Fruit fly (Drosophila melanogaster) whole organism, adult: Measurements from ENCODE around the gene xmas.

Experiments used
- CG11617 ChIP-seq: fragments of 200-800 bp; sonication (Bioruptor generic); optimal IDR thresholded peaks from 2 replicates; lab custom pipeline; 2017; ENCODE audit warnings: mild to moderate bottlenecking, missing biosample characterization, missing genetic modification reagents, missing genetic modification characterization
- CG12768 ChIP-seq: fragments of 200-800 bp; sonication (Bioruptor generic); optimal IDR thresholded peaks from 2 replicates; lab custom pipeline; 2017; ENCODE audit warnings: missing biosample characterization, missing genetic modification characterization, mild to moderate bottlenecking, moderate library complexity, missing genetic modification reagents
- CG14711 ChIP-seq: fragments of 200-800 bp; sonication (Bioruptor generic); optimal IDR thresholded peaks from 2 replicates; lab custom pipeline; 2018; ENCODE audit warnings: missing biosample characterization, mild to moderate bottlenecking, missing genetic modification characterization, moderate library complexity
- CG1620 ChIP-seq: fragments of 200-800 bp; sonication (Bioruptor generic); optimal IDR thresholded peaks from 2 replicates; lab custom pipeline; 2016; ENCODE audit warnings: missing biosample characterization, missing genetic modification characterization
- CG33017 ChIP-seq: fragments of 200-800 bp; sonication (Bioruptor generic); optimal IDR thresholded peaks from 2 replicates; lab custom pipeline; 2018; ENCODE audit warnings: missing biosample characterization, mild to moderate bottlenecking, missing genetic modification characterization, moderate library complexity
- CG5204 ChIP-seq: fragments of 200-800 bp; sonication (Bioruptor generic); optimal IDR thresholded peaks from 2 replicates; lab custom pipeline; 2016; ENCODE audit warnings: missing biosample characterization, missing genetic modification characterization
- CG7045 ChIP-seq: fragments of 200-800 bp; sonication (Bioruptor generic); optimal IDR thresholded peaks from 2 replicates; lab custom pipeline; 2017; ENCODE audit warnings: missing biosample characterization, mild to moderate bottlenecking, missing genetic modification characterization
- CG7101 ChIP-seq: fragments of 200-800 bp; sonication (Bioruptor generic); optimal IDR thresholded peaks from 2 replicates; lab custom pipeline; 2018; ENCODE audit warnings: missing biosample characterization, mild to moderate bottlenecking, missing genetic modification characterization, moderate library complexity
- Clk ChIP-seq: fragments of 200-800 bp; sonication (Bioruptor generic); optimal IDR thresholded peaks from 2 replicates; lab custom pipeline; 2017; ENCODE audit warnings: missing biosample characterization, missing genetic modification characterization
- Crg-1 ChIP-seq: fragments of 200-800 bp; sonication (Bioruptor generic); optimal IDR thresholded peaks from 2 replicates; lab custom pipeline; 2016; ENCODE audit warnings: missing biosample characterization, missing genetic modification characterization
- Hr96 ChIP-seq: fragments of 200-800 bp; sonication (Bioruptor generic); optimal IDR thresholded peaks from 2 replicates; lab custom pipeline; 2016; ENCODE audit warnings: missing biosample characterization, missing genetic modification characterization
- Mnt ChIP-seq: fragments of 200-800 bp; sonication (Bioruptor generic); optimal IDR thresholded peaks from 2 replicates; lab custom pipeline; 2016; ENCODE audit warnings: missing biosample characterization, mild to moderate bottlenecking, missing genetic modification characterization
- bab1 ChIP-seq: fragments of 200-800 bp; sonication (Bioruptor generic); optimal IDR thresholded peaks from 3 replicates; lab custom pipeline; 2019; ENCODE audit warnings: missing biosample characterization, mild to moderate bottlenecking, missing genetic modification characterization, moderate library complexity
- cic ChIP-seq: fragments of 200-800 bp; sonication (Bioruptor generic); optimal IDR thresholded peaks from 2 replicates; lab custom pipeline; 2017; ENCODE audit warnings: missing biosample characterization, mild to moderate bottlenecking, missing genetic modification characterization, moderate library complexity
- cnc ChIP-seq, 2 experiments: fragments of >200 bp; optimal IDR thresholded peaks; 2 replicates each; lab custom pipeline; 2017
- kay ChIP-seq: fragments of 200-800 bp; sonication (Bioruptor generic); peaks from one replicate; lab custom pipeline; 2016; ENCODE audit warnings: missing biosample characterization, missing genetic modification characterization, borderline replicate concordance
- ovo ChIP-seq: fragments of 200-800 bp; sonication (Bioruptor generic); optimal IDR thresholded peaks from 2 replicates; lab custom pipeline; 2016; ENCODE audit warnings: missing biosample characterization, missing genetic modification characterization
- pad ChIP-seq: fragments of 200-800 bp; sonication (Bioruptor generic); optimal IDR thresholded peaks from 3 replicates; lab custom pipeline; 2017; ENCODE audit warnings: missing biosample characterization, missing genetic modification characterization, mild to moderate bottlenecking, moderate library complexity, missing genetic modification reagents
- tj ChIP-seq: fragments of 200-800 bp; sonication (Bioruptor generic); optimal IDR thresholded peaks from 3 replicates; lab custom pipeline; 2017; ENCODE audit warnings: missing biosample characterization, mild to moderate bottlenecking, missing genetic modification characterization, moderate library complexity
- toe ChIP-seq: fragments of 200-800 bp; sonication (Bioruptor generic); optimal IDR thresholded peaks from 2 replicates; lab custom pipeline; 2016; ENCODE audit warnings: missing biosample characterization, missing genetic modification characterization

The xmas gene

dm6 chrX:17167304-17167703, 8.2 kb upstream of the xmas start:
- TF ChIP-seq Mnt (no peak), cic (GFP tag; lab: Kevin White, UChicago) (no peak), CG7101 (tag; lab: Kevin White, UChicago) (no peak), Hr96 (GFP tag; lab: Kevin White, UChicago) (no peak), CG11617 (GFP tag; lab: Kevin White, UChicago) (no peak), CG7045 (no peak), CG12768 (no peak), bab1 (GFP tag; lab: Kevin White, UChicago) (no peak), CG5204 (GFP tag; lab: Kevin White, UChicago) (no peak)

- TF ChIP-seq CG7045 (no peak), kay (GFP tag; lab: Kevin White, UChicago) (no peak), Mnt (no peak), tj (no peak), cic (GFP tag; lab: Kevin White, UChicago) (no peak), bab1 (GFP tag; lab: Kevin White, UChicago) (no peak)
Observed at dm6 chrX:17162446-17163013, 3.4 kb upstream of the xmas start.

- TF ChIP-seq CG11617 (GFP tag; lab: Kevin White, UChicago), result no peak
- TF ChIP-seq bab1 (GFP tag; lab: Kevin White, UChicago), result no peak
- TF ChIP-seq CG33017 (tag; lab: Kevin White, UChicago), result no peak
- TF ChIP-seq CG1620 (GFP tag; lab: Kevin White, UChicago), result no peak
- no peak for TF ChIP-seq CG5204 (GFP tag; lab: Kevin White, UChicago)
- no peak for TF ChIP-seq CG7101 (tag; lab: Kevin White, UChicago)
- no peak for TF ChIP-seq ovo (GFP tag; lab: Kevin White, UChicago)
- TF ChIP-seq Mnt, result no peak
- TF ChIP-seq Crg-1, result no peak
- no peak for TF ChIP-seq Clk (GFP tag; lab: Kevin White, UChicago)
- no peak for TF ChIP-seq tj
- TF ChIP-seq pad, result no peak
- no peak for TF ChIP-seq toe (GFP tag; lab: Kevin White, UChicago)
- TF ChIP-seq Hr96 (GFP tag; lab: Kevin White, UChicago), result no peak
- TF ChIP-seq cic (GFP tag; lab: Kevin White, UChicago), result no peak
- TF ChIP-seq cnc (optimal IDR thresholded peaks at IDR 0.05; lab: Kevin White, UChicago), result no peak
- no peak for TF ChIP-seq CG14711 (tag; lab: Kevin White, UChicago)
Observed at dm6 chrX:17160396-17161040, 1.4 kb upstream of the xmas start.

dm6 chrX:17159819-17160218, 713 bp upstream of the xmas start, which contains the start of gene baz:
TSS of gene baz (plus strand) at chrX:17160006.
- TF ChIP-seq bab1 (GFP tag; lab: Kevin White, UChicago), result peak; percentile 43
- no peak for TF ChIP-seq kay (GFP tag; lab: Kevin White, UChicago)
- peak; percentile 19 for TF ChIP-seq Mnt
- no peak for TF ChIP-seq Crg-1
- TF ChIP-seq CG1620 (GFP tag; lab: Kevin White, UChicago), result no peak
- peak; percentile 35 for TF ChIP-seq CG7101 (tag; lab: Kevin White, UChicago)
- TF ChIP-seq CG7045, result no peak
- no peak for TF ChIP-seq pad

- TF ChIP-seq bab1 (GFP tag; lab: Kevin White, UChicago) (no peak), ovo (GFP tag; lab: Kevin White, UChicago) (no peak), tj (peak; percentile 75), toe (GFP tag; lab: Kevin White, UChicago) (no peak), Mnt (peak; percentile 32), CG14711 (tag; lab: Kevin White, UChicago) (no peak), CG11617 (GFP tag; lab: Kevin White, UChicago) (no peak), CG33017 (tag; lab: Kevin White, UChicago) (no peak)
Observed at dm6 chrX:17150660-17151059, 8.4 kb downstream of the xmas start.

- TF ChIP-seq CG12768 (peak; percentile 54), CG7101 (tag; lab: Kevin White, UChicago) (no peak), Mnt (no peak)
Observed at dm6 chrX:17149652-17150266, 9.3 kb downstream of the xmas start.

- peak; percentile 25 for TF ChIP-seq CG11617 (GFP tag; lab: Kevin White, UChicago)
- TF ChIP-seq kay (GFP tag; lab: Kevin White, UChicago), result peak; percentile 19
- peak; percentile 86 for TF ChIP-seq bab1 (GFP tag; lab: Kevin White, UChicago)
- TF ChIP-seq tj, result peak; percentile 42
- peak; percentile 22 for TF ChIP-seq Crg-1
- TF ChIP-seq cic (GFP tag; lab: Kevin White, UChicago), result peak; percentile 19
- TF ChIP-seq Clk (GFP tag; lab: Kevin White, UChicago), result no peak
- TF ChIP-seq Hr96 (GFP tag; lab: Kevin White, UChicago), result peak; percentile 44
- peak; percentile 33 for TF ChIP-seq CG1620 (GFP tag; lab: Kevin White, UChicago)
- TF ChIP-seq CG12768, result no peak
- no peak for TF ChIP-seq toe (GFP tag; lab: Kevin White, UChicago)
- peak; percentile 56 for TF ChIP-seq Mnt
Observed at dm6 chrX:17148951-17149449, 10.1 kb downstream of the xmas start, which contains the start of gene Chchd2. TSS of gene Chchd2 (plus strand) at chrX:17149001.
